Fruit fly (Drosophila melanogaster): ENCODE measurements around the gene CG33003.

Gene CG33003

DNA sequence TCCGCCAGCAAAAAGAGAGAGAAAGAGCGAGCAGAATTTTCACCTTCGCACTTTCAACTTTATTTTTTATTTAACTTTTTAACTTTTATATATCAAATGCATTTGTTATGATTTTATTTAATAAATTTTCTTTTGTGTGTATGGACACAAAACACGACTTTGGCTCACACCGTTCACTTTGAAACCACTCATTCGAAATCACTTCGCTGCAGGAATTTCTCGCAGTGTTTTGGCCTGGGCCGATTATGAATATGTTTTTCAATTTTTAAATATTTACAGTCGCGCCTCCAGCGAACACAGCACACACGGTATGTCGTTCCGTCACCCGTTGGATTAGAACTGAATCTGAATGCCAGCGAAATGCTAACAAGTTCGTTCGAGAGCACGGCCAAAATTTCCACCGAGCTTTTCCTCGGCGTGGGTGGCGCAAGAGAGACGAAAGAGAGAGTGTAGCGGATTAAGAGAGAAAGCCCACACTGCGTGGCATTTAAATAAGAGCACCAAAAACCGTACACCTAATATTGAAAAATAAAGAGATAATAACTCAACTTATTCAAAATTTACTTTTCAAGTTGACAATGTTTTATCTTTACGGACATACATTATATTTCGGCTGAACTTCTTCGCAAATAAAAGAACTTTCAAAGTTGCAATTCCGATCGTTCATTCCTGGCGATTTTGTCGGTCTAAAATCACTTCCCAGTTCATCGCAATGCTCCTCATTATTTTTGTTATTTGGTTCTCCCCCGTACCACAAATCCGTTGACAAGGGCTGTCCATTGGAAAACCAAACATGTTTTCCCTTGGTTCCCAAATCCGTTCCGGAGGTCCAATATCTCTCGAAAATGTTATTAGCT lies 40.4 kb downstream of the CG33003 start, which contains the start of gene CG15431:
Gene CG15431, minus strand, starts transcription at position 402 of the 857 bp plus-strand sequence.
- TF ChIP-seq EcR (GFP tag; optimal IDR thresholded peaks at IDR 0.05) (no peak), usp (GFP tag; optimal IDR thresholded peaks at IDR 0.05) (no peak), Dll (optimal IDR thresholded peaks at IDR 0.05) (no peak), pan (optimal IDR thresholded peaks at IDR 0.05) (no peak), CG8478 (optimal IDR thresholded peaks at IDR 0.05) (no peak), psq (optimal IDR thresholded peaks at IDR 0.05) (no peak)

DNA sequence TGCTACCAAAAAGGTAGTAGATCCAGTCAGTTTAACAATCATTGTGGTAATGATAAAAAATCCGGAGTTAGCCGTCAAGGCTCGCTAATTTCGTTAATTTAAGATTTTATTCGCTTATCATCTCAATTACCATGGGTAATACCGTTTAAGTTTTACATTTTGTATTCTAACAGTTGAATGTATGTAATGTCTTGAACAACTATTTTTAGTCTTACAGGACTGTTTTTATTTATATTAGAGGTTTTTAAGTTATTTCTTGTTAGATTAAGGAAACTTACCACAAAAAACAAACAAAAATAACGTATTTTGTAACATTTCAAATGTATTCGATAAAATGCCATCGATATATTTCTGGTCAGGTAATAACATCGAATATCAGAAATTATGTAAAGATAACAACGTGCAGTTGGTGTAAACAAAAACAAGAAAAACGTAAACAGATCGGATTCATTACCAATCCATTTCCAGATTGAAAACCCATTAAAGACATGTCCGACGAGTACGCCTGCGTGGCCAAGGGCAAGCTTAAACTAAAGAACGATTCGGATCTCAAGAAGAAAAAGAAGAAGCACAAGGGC lies 41.3 kb downstream of the CG33003 start, which contains the start of the genes Sfp24F and CG15432:
Gene Sfp24F, minus strand, starts transcription at position 51 of the 578 bp plus-strand sequence.
Gene CG15432, plus strand, starts transcription at position 311 of the 578 bp plus-strand sequence.
- TF ChIP-seq usp (GFP tag; optimal IDR thresholded peaks at IDR 0.05) (no peak), psq (optimal IDR thresholded peaks at IDR 0.05) (no peak), pan (optimal IDR thresholded peaks at IDR 0.05) (no peak), EcR (GFP tag; optimal IDR thresholded peaks at IDR 0.05) (no peak), Dll (optimal IDR thresholded peaks at IDR 0.05) (no peak), CG8478 (optimal IDR thresholded peaks at IDR 0.05) (no peak)

DNA sequence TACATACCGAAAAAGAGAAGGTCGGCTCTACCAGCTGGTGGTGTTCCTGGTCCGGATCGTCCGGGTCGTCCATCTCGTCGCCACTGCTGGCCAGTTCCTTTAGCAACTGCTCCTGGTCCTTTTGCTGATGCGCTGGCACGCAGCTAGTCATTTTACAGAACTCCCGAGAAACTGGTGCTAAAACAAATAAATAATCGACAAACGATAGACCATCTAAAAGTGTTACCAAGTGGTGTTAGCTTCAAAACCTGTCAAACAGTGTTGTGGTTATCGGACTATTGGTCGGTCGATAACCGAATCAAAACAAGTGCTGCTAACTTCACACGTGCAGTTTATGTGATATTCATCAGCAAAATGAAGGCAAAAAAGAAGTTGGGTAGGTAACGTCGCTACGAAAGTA lies 43.7 kb downstream of the CG33003 start, which contains the start of the genes morgue and Elp3:
Gene morgue, minus strand, starts transcription at position 224 of the 400 bp plus-strand sequence.
Gene Elp3, plus strand, starts transcription at position 276 of the 400 bp plus-strand sequence.
- TF ChIP-seq psq (optimal IDR thresholded peaks at IDR 0.05), result no peak
- no peak for TF ChIP-seq EcR (GFP tag; optimal IDR thresholded peaks at IDR 0.05)
- no peak for TF ChIP-seq CG8478 (optimal IDR thresholded peaks at IDR 0.05)
- TF ChIP-seq pan (optimal IDR thresholded peaks at IDR 0.05), result no peak
- no peak for TF ChIP-seq usp (GFP tag; optimal IDR thresholded peaks at IDR 0.05)
- no peak for TF ChIP-seq Dll (optimal IDR thresholded peaks at IDR 0.05)

DNA sequence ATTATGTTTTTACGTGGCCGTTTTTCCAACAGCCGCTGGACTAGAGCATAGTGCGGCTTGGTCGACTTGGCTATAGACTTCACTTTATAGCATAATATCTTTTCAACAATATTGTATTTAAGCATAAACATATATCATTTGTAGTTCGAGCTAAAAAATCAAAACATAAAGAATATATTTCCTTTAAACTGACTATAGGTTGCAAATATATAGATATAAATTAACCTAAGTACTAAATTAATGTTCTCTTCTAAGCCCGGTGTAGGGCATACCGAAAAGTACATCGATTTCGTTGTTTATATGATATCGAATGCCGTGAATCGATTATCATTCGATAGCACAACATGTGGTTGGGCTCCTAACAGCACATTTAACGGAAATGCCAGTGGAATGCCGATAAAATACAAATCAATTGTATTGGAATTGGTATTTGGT lies 47.8 kb downstream of the CG33003 start, which contains the start of gene MFS18:
Gene MFS18, minus strand, starts transcription at position 54 of the 435 bp plus-strand sequence.
- TF ChIP-seq Dll (optimal IDR thresholded peaks at IDR 0.05), result no peak
- TF ChIP-seq psq (optimal IDR thresholded peaks at IDR 0.05), result no peak
- no peak for TF ChIP-seq EcR (GFP tag; optimal IDR thresholded peaks at IDR 0.05)
- TF ChIP-seq CG8478 (optimal IDR thresholded peaks at IDR 0.05), result no peak
- no peak for TF ChIP-seq pan (optimal IDR thresholded peaks at IDR 0.05)
- TF ChIP-seq usp (GFP tag; optimal IDR thresholded peaks at IDR 0.05), result no peak

Measured in whole organism.